Worm (Caenorhabditis elegans) whole organism, midembryonic: ENCODE data around the gene F39G3.5.

Experiments
- T22C8.4 ChIP-seq: fragments of 200-800 bp; sonication (Bioruptor generic); IDR thresholded peaks from 2 replicates; pipeline ENCODE4 v1.3.6; 2022; ENCODE audit warnings: missing genetic modification characterization, missing compliant biosample characterization
- cog-1 ChIP-seq: sonication (generic microtip); optimal IDR thresholded peaks from 2 replicates; lab custom pipeline; 2016; ENCODE audit warnings: missing genetic modification characterization, missing compliant biosample characterization
- flt-1 ChIP-seq: fragments of 200-800 bp; sonication (Bioruptor generic); IDR thresholded peaks from 2 replicates; pipeline ENCODE4 v1.3.6; 2022; ENCODE audit warnings: missing genetic modification characterization, missing compliant biosample characterization
- klf-2 ChIP-seq: fragments of 200-800 bp; sonication (Bioruptor generic); conservative IDR thresholded peaks from 2 replicates; pipeline ENCODE4 v1.3.6; 2022; ENCODE audit warnings: missing genetic modification reagents, missing genetic modification characterization, missing compliant biosample characterization
- med-1 ChIP-seq: sonication (generic microtip); optimal IDR thresholded peaks from 2 replicates; lab custom pipeline; 2017; ENCODE audit warnings: missing genetic modification characterization, mild to moderate bottlenecking, missing compliant biosample characterization, antibody characterized with exemption, missing genetic modification reagents; ENCODE audit not compliant: insufficient read depth
- ref-1 ChIP-seq: fragments of 200-800 bp; sonication (Bioruptor generic); conservative IDR thresholded peaks from 2 replicates; pipeline ENCODE4 v1.3.6; 2022; ENCODE audit warnings: missing genetic modification reagents, missing genetic modification characterization, missing compliant biosample characterization
- tab-1 ChIP-seq: fragments of 200-800 bp; sonication (Bioruptor generic); IDR thresholded peaks from 2 replicates; pipeline ENCODE4 v1.3.6; 2022; ENCODE audit warnings: missing genetic modification characterization, missing compliant biosample characterization
- ztf-23 ChIP-seq: fragments of 200-800 bp; sonication (Bioruptor generic); IDR thresholded peaks from 2 replicates; pipeline ENCODE4 v1.3.6; 2022; ENCODE audit warnings: missing genetic modification reagents, missing genetic modification characterization, missing compliant biosample characterization
- ztf-29 ChIP-seq: fragments of 200-800 bp; sonication (Bioruptor generic); IDR thresholded peaks from 2 replicates; pipeline ENCODE4 v1.3.6; 2022; ENCODE audit warnings: missing genetic modification reagents, missing genetic modification characterization, missing compliant biosample characterization

Gene F39G3.5

ce11 chrV:4691657-4692056 is 30.8 kb upstream of the F39G3.5 start:
- no peak for TF ChIP-seq ztf-23
- no peak for TF ChIP-seq klf-2 (GFP tag; lab: Robert Waterston, UW)
- TF ChIP-seq T22C8.4 (GFP tag; lab: Robert Waterston, UW): no peak
- no peak for TF ChIP-seq tab-1 (GFP tag; lab: Robert Waterston, UW)
- no peak for TF ChIP-seq cog-1 (tag; lab: Kevin White, UChicago)
- TF ChIP-seq ref-1 (GFP tag; lab: Robert Waterston, UW): no peak
- TF ChIP-seq flt-1 (GFP tag; lab: Robert Waterston, UW): no peak
- TF ChIP-seq ztf-29 (GFP tag; lab: Robert Waterston, UW): no peak
- TF ChIP-seq med-1 (GFP tag; lab: Kevin White, UChicago): no peak

DNA sequence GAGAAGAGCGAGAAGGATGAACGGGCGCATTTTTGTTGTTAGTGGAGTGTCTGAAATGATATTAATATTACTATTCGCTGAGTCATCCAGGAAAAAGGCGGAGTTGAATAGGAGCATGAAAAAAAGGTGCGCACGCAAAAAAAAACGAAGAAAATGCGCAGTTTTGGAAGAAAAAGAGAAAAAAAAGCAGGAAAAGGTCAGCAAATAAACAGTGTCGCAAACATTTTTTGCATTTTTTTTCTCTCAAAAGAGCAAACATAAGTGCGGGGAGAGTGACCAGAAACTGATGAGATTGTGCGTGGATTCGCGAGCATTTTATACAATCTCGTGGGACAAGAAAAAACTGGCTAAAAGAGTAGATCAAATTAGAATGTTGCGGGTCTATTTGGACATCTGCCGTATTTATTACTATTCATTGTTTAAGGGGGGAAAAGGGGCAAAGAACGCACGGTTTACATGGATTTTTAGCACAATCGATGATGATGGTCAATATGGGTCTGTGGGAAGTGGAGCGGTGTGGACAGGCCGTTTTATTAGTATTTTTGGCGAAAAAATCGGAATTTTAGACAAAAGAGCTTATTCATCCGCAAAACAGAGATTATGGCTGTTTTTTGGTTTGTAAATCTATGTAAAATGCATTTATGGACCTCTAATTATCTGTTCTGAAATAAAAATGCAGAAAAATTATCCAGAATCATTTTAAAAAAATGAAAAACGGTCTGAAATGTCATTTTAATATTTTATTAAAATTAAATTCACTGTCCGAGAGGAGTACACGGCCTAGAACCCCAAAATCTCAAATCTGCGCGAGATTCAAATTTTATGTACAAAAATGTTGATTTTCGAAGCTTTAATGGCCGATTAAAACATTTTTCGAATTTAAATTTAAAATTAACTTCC is 29.8 kb upstream of the F39G3.5 start, which contains the start of gene cpg-8:
cpg-8 (minus strand) TSS at position 51 of the 900 bp plus-strand sequence.
- TF ChIP-seq flt-1 (GFP tag; lab: Robert Waterston, UW) (no peak), klf-2 (GFP tag; lab: Robert Waterston, UW) (no peak), ztf-23 (no peak)

DNA sequence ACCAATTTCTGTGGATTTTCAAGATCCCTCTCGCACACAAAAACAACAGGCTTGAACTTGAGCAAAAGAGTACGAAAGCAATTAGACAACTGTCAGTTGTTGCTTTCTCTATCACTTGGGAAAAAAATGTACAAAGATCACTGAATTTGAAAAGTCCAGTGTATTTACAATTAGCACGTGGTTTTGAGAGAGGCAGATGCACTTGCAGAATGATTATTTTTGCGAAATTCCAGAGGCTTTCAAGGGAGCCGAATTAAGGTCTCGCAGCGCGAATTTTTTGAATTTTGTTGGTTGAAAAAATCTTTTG is 29.2 kb upstream of the F39G3.5 start:
- TF ChIP-seq cog-1 (tag; lab: Kevin White, UChicago): no peak

DNA sequence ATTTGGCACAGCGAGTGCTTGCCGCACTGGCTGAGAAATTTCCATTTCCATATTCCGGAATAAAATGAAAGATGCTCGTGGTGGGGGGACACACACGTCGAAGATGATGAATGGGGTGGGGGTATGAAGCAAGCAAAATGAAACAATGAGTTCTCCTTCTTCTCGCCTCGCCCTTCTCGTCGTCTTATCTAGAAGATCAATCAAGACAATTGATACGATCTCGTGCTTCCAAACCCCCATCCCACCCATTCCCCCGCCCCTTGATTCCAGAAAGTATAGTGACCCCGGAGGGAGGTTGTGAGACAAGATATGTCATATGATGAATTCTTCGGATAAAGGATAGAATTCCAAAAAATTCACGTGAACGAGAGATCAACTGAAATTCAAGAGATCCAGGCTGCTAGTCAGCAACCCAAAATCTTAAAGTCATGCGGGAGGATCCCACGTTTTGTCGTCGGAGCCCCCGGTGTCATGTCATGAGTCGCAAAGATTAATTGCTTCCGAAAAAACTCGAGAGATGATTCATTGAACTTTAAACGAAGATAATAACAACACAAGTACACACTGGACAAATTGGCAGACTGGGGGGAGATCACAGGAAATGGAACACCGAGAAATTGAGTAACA is 27.8 kb upstream of the F39G3.5 start:
- no peak for TF ChIP-seq ref-1 (GFP tag; lab: Robert Waterston, UW)
- TF ChIP-seq ztf-29 (GFP tag; lab: Robert Waterston, UW): no peak
- TF ChIP-seq med-1 (GFP tag; lab: Kevin White, UChicago): no peak
- no peak for TF ChIP-seq flt-1 (GFP tag; lab: Robert Waterston, UW)
- TF ChIP-seq cog-1 (tag; lab: Kevin White, UChicago): no peak
- no peak for TF ChIP-seq ztf-23
- TF ChIP-seq tab-1 (GFP tag; lab: Robert Waterston, UW): no peak
- no peak for TF ChIP-seq klf-2 (GFP tag; lab: Robert Waterston, UW)

DNA sequence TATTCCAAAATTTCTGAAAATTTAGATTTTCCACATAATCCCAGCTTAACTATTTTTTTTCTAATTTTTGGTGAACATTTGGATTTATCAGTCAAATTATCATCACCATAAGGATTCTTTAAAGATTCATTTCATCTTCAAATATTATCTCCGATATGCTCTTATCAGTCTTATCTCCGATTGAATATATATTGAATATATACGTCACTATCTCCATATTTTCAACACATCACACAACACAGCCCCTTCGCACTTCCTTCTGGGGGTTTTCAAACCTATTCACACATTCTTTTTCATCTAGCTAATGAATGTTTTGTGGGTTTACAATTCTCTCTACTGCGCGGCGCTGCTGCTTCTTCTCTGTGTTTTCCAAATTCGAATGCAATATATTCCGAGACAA is 23.7 kb upstream of the F39G3.5 start:
- TF ChIP-seq med-1 (GFP tag; lab: Kevin White, UChicago): no peak
- no peak for TF ChIP-seq T22C8.4 (GFP tag; lab: Robert Waterston, UW)
- TF ChIP-seq ref-1 (GFP tag; lab: Robert Waterston, UW): no peak
- TF ChIP-seq flt-1 (GFP tag; lab: Robert Waterston, UW): no peak
- TF ChIP-seq klf-2 (GFP tag; lab: Robert Waterston, UW): no peak
- no peak for TF ChIP-seq ztf-29 (GFP tag; lab: Robert Waterston, UW)
- no peak for TF ChIP-seq cog-1 (tag; lab: Kevin White, UChicago)
- no peak for TF ChIP-seq ztf-23
- TF ChIP-seq tab-1 (GFP tag; lab: Robert Waterston, UW): no peak

DNA sequence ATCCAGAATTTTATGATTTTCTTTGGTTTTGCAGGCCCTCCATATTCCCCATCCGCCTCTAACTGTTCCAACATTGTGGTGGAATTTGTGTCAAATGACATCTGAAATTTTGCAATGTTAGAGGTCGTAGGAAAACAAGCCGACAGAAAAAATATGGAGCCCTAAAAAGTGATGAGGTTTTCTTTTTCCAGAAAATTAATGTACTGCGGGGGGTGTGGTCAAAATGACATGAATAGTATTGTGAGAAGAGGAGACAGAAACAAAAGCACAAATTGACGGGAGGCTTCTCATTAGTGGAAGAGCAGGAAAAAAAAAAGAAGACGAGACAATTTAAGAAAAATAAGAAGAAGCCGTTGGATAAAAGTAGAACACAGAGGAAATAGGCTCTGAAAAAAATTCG is 22.2 kb upstream of the F39G3.5 start, which contains the start of gene ZC266.1:
ZC266.1 (minus strand) TSS at position 101 of the 400 bp plus-strand sequence.
- TF ChIP-seq tab-1 (GFP tag; lab: Robert Waterston, UW) (no peak), cog-1 (tag; lab: Kevin White, UChicago) (no peak), ztf-23 (no peak), klf-2 (GFP tag; lab: Robert Waterston, UW) (no peak), med-1 (GFP tag; lab: Kevin White, UChicago) (no peak), ref-1 (GFP tag; lab: Robert Waterston, UW) (no peak), flt-1 (GFP tag; lab: Robert Waterston, UW) (no peak), T22C8.4 (GFP tag; lab: Robert Waterston, UW) (no peak), ztf-29 (GFP tag; lab: Robert Waterston, UW) (no peak)

ce11 chrV:4707646-4708045 is 14.8 kb upstream of the F39G3.5 start:
- no peak for TF ChIP-seq ztf-29 (GFP tag; lab: Robert Waterston, UW)
- TF ChIP-seq ztf-23: no peak
- TF ChIP-seq med-1 (GFP tag; lab: Kevin White, UChicago): no peak
- TF ChIP-seq T22C8.4 (GFP tag; lab: Robert Waterston, UW): no peak
- TF ChIP-seq flt-1 (GFP tag; lab: Robert Waterston, UW): no peak
- TF ChIP-seq tab-1 (GFP tag; lab: Robert Waterston, UW): no peak

- TF ChIP-seq ztf-23 (no peak), ztf-29 (GFP tag; lab: Robert Waterston, UW) (no peak), klf-2 (GFP tag; lab: Robert Waterston, UW) (no peak), cog-1 (tag; lab: Kevin White, UChicago) (no peak), ref-1 (GFP tag; lab: Robert Waterston, UW) (no peak), tab-1 (GFP tag; lab: Robert Waterston, UW) (no peak), flt-1 (GFP tag; lab: Robert Waterston, UW) (no peak), med-1 (GFP tag; lab: Kevin White, UChicago) (no peak), T22C8.4 (GFP tag; lab: Robert Waterston, UW) (no peak)
Observed at ce11 chrV:4710464-4710863, 11.9 kb upstream of the F39G3.5 start, which contains the start of gene oac-24. oac-24 (plus strand) TSS chrV:4710764.

- TF ChIP-seq cog-1 (tag; lab: Kevin White, UChicago): no peak
- no peak for TF ChIP-seq klf-2 (GFP tag; lab: Robert Waterston, UW)
- TF ChIP-seq ztf-23: no peak
- no peak for TF ChIP-seq tab-1 (GFP tag; lab: Robert Waterston, UW)
- TF ChIP-seq med-1 (GFP tag; lab: Kevin White, UChicago): no peak
- no peak for TF ChIP-seq ref-1 (GFP tag; lab: Robert Waterston, UW)
- no peak for TF ChIP-seq T22C8.4 (GFP tag; lab: Robert Waterston, UW)
- no peak for TF ChIP-seq ztf-29 (GFP tag; lab: Robert Waterston, UW)
- TF ChIP-seq flt-1 (GFP tag; lab: Robert Waterston, UW): no peak
Observed at ce11 chrV:4719965-4720364, 2.4 kb upstream of the F39G3.5 start, which contains the start of gene prx-6. prx-6 (minus strand) TSS chrV:4720093.
